Worm (Caenorhabditis elegans): ENCODE measurements around the gene swip-10.
A peak's percentile ranks its signal among the peaks of the same experiment; 100 is the strongest.

swip-10 gene

DNA sequence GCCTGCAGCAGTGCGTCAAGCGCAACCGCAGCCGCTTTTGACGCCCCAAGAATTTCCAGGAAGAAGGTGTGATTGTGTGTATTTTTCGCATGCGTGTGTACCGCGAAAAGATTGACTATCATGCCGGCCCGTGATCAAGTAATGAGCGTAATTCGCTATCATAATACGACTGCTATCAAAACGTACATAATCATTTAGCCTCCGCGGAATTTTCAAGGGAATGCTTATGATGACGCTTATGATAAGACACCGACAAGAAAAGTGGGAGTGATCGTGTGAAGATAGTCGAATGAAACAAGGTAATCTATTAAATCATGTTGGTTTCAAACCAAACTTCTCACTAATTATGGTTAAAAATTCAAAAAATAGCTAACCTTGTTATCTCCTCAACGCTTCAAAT lies 39.8 kb upstream of the swip-10 start (continued):
- no peak for TF ChIP-seq nhr-102 (tag; optimal IDR thresholded peaks at IDR 0.05)
- TF ChIP-seq ctbp-1 (GFP tag; IDR thresholded peaks at IDR 0.05), result no peak
- TF ChIP-seq ztf-11 (tag; optimal IDR thresholded peaks at IDR 0.05), result no peak
- no peak for TF ChIP-seq ceh-82 (tag; optimal IDR thresholded peaks at IDR 0.05)
- no peak for TF ChIP-seq nhr-25 (tag; optimal IDR thresholded peaks at IDR 0.05; ENCODE audit: borderline replicate concordance, insufficient read depth)
- TF ChIP-seq fos-1 (tag; optimal IDR thresholded peaks at IDR 0.05), result no peak
- no peak for TF ChIP-seq ceh-44 (GFP tag; IDR thresholded peaks at IDR 0.05)
- TF ChIP-seq lin-13 (GFP tag; optimal IDR thresholded peaks at IDR 0.05), result no peak
- TF ChIP-seq unc-130 (GFP tag; optimal IDR thresholded peaks at IDR 0.05), result no peak

DNA sequence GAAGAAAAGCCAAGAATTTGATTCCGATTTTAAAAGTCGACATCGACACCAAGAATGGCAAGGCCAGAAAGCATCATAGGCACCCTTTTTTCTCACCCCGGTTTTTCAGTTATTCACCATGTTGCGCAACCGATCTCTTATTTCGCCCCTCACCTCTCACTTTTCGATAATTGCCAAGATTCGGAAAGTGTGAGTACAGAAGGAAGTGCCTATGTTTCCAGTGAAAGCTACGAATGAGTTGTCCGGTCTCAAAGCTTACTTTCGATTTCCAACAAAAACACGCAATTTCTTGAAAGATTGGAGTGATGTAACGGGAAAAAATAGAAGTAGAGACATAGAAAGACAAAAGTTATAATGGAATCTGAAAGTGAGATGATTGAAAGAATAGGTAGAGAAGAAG lies 35.7 kb upstream of the swip-10 start:
- TF ChIP-seq aha-1 (tag), result peak; percentile 97
- TF ChIP-seq unc-62 (GFP tag; optimal IDR thresholded peaks at IDR 0.05 in 1 of 2), result peak in 1 of 2 experiments; percentile 74
- TF ChIP-seq unc-62 (tag; optimal IDR thresholded peaks at IDR 0.05), result no peak
- no peak for TF ChIP-seq lim-7 (GFP tag; IDR thresholded peaks at IDR 0.05)

- peak; percentile 23 for TF ChIP-seq hlh-30 (tag; optimal IDR thresholded peaks at IDR 0.05; ENCODE audit: insufficient read depth)
- TF ChIP-seq T26A8.4 (GFP tag; IDR thresholded peaks at IDR 0.05), result no peak
Observed at ce11 chrX:2152062-2152461, 34.0 kb upstream of the swip-10 start.

DNA sequence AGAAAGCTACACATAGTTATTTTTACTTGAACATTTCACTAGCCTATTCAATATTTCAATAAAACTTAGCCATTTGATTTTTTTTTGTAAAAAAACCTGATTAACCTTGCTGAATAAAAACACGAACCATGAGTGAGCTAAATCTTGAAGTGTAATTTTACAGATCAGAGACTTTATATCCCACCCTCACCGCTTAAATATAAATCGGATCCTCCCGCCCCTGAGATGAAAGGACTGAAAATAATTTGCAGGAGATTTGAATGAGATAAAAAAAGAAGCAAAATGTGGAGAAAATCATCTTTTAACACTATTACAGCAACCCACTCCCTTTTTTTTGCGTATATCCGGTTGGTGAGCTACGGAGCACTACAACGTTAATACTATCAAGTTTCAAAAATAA lies 31.9 kb upstream of the swip-10 start, which contains the start of gene npax-2:
TSS of gene npax-2 (minus strand) at position 101 of the 400 bp plus-strand sequence.
- TF ChIP-seq nhr-25 (tag; optimal IDR thresholded peaks at IDR 0.05; ENCODE audit: borderline replicate concordance, insufficient read depth) (no peak), mep-1 (tag; optimal IDR thresholded peaks at IDR 0.05) (no peak), F10B5.3 (tag; optimal IDR thresholded peaks at IDR 0.05) (no peak), zip-11 (GFP tag; IDR thresholded peaks at IDR 0.05) (no peak), ztf-7 (tag; optimal IDR thresholded peaks at IDR 0.05) (no peak), T20F7.1 (GFP tag; optimal IDR thresholded peaks at IDR 0.05) (no peak), dmd-8 (GFP tag; IDR thresholded peaks at IDR 0.05) (no peak), lin-38 (GFP tag; IDR thresholded peaks at IDR 0.05) (no peak), spr-1 (tag; optimal IDR thresholded peaks at IDR 0.05) (no peak), fos-1 (tag; optimal IDR thresholded peaks at IDR 0.05) (no peak), Y75B8A.6 (GFP tag; IDR thresholded peaks at IDR 0.05) (no peak), zfp-3 (GFP tag; conservative IDR thresholded peaks at IDR 0.05) (no peak), lin-39 (tag; optimal IDR thresholded peaks at IDR 0.05) (no peak), dmd-6 (GFP tag; IDR thresholded peaks at IDR 0.05) (no peak)

DNA sequence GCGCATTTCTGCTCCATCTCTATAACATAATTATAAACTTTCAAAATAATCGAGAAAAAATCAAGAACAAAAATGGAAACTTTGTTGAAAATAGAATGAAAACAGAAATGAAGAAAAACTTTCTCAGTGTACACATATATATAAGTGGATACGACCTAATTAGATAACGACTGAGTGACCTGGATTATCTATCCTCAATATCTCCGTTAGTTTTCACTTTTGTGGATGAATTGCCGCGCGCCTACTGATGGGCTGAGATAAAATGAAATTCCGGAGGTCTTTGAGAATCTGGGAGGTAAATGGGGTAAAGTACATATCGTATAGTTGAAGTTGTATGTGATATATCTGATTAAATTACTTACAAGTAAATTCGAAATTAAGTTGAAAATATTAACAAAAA lies 27.6 kb upstream of the swip-10 start, which contains the start of gene dpy-3:
TSS of gene dpy-3 (minus strand) at position 19 of the 400 bp plus-strand sequence.
- peak; percentile 11 for TF ChIP-seq nhr-28 (tag; optimal IDR thresholded peaks at IDR 0.05)
- TF ChIP-seq ZK546.5 (tag; optimal IDR thresholded peaks at IDR 0.05), result no peak

DNA sequence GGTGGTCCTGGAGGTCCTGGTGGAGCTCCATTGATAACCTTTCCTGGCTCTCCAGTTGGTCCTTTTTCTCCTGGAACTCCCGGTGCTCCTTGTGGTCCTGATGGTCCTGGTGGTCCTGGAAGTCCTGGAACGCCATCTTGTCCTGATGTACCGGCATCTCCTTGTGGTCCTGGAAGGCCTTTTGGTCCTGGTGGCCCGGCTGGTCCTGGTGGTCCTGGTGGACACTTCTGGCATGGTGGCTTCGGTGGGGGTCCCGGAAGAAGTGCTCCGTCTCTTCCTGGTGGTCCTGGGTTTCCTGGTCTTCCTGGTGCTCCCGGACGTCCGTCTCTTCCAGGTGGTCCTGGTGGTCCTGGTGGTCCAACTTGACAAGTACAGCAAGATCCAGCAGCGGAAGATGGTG lies 26.8 kb upstream of the swip-10 start:
- TF ChIP-seq ztf-7 (tag; optimal IDR thresholded peaks at IDR 0.05), result no peak
- TF ChIP-seq jun-1 (tag; optimal IDR thresholded peaks at IDR 0.05), result no peak
- TF ChIP-seq daf-12 (tag; optimal IDR thresholded peaks at IDR 0.05), result no peak
- no peak for TF ChIP-seq mdl-1 (tag; optimal IDR thresholded peaks at IDR 0.05)
- no peak for TF ChIP-seq mxl-2 (GFP tag; conservative IDR thresholded peaks at IDR 0.05)
- TF ChIP-seq set-16 (GFP tag; IDR thresholded peaks at IDR 0.05), result peak; percentile 94
- TF ChIP-seq ceh-32 (tag; optimal IDR thresholded peaks at IDR 0.05; ENCODE audit: poor library complexity), result no peak
